Worm (Caenorhabditis elegans) whole organism, midembryonic: Measurements from ENCODE around the gene dpy-23.

Experiments used
- T22C8.4 ChIP-seq: fragments of 200-800 bp; sonication (Bioruptor generic); IDR thresholded peaks from 2 replicates; pipeline ENCODE4 v1.3.6; 2022; ENCODE audit warnings: missing genetic modification characterization, missing compliant biosample characterization
- cog-1 ChIP-seq: sonication (generic microtip); optimal IDR thresholded peaks from 2 replicates; lab custom pipeline; 2016; ENCODE audit warnings: missing genetic modification characterization, missing compliant biosample characterization
- flt-1 ChIP-seq: fragments of 200-800 bp; sonication (Bioruptor generic); IDR thresholded peaks from 2 replicates; pipeline ENCODE4 v1.3.6; 2022; ENCODE audit warnings: missing genetic modification characterization, missing compliant biosample characterization
- klf-2 ChIP-seq: fragments of 200-800 bp; sonication (Bioruptor generic); conservative IDR thresholded peaks from 2 replicates; pipeline ENCODE4 v1.3.6; 2022; ENCODE audit warnings: missing genetic modification reagents, missing genetic modification characterization, missing compliant biosample characterization
- med-1 ChIP-seq: sonication (generic microtip); optimal IDR thresholded peaks from 2 replicates; lab custom pipeline; 2017; ENCODE audit warnings: missing genetic modification characterization, mild to moderate bottlenecking, missing compliant biosample characterization, antibody characterized with exemption, missing genetic modification reagents; ENCODE audit not compliant: insufficient read depth
- ref-1 ChIP-seq: fragments of 200-800 bp; sonication (Bioruptor generic); conservative IDR thresholded peaks from 2 replicates; pipeline ENCODE4 v1.3.6; 2022; ENCODE audit warnings: missing genetic modification reagents, missing genetic modification characterization, missing compliant biosample characterization
- tab-1 ChIP-seq: fragments of 200-800 bp; sonication (Bioruptor generic); IDR thresholded peaks from 2 replicates; pipeline ENCODE4 v1.3.6; 2022; ENCODE audit warnings: missing genetic modification characterization, missing compliant biosample characterization
- ztf-23 ChIP-seq: fragments of 200-800 bp; sonication (Bioruptor generic); IDR thresholded peaks from 2 replicates; pipeline ENCODE4 v1.3.6; 2022; ENCODE audit warnings: missing genetic modification reagents, missing genetic modification characterization, missing compliant biosample characterization
- ztf-29 ChIP-seq: fragments of 200-800 bp; sonication (Bioruptor generic); IDR thresholded peaks from 2 replicates; pipeline ENCODE4 v1.3.6; 2022; ENCODE audit warnings: missing genetic modification reagents, missing genetic modification characterization, missing compliant biosample characterization

DNA sequence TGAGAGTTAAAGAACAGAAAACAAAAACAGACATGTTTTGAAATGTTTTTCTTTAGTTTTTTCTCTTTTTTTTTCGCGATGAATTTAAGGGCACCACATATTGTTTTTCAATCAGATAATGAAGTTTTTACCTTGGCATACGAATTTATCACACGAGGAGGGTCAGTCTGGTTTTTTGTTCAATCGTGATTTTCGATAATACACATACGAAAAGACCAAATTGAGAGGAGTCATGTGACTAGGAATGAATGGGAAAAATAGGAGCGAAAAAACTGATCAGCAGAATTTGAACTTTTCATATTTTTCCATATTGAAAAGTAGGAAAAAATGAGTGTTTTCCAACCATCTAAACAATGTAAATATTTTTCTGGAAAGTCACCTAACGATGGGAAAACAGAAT, 2.7 kb upstream of the dpy-23 start:
- no peak for TF ChIP-seq flt-1 (GFP tag; lab: Robert Waterston, UW)
- no peak for TF ChIP-seq tab-1 (GFP tag; lab: Robert Waterston, UW)
- TF ChIP-seq ref-1 = no peak
- TF ChIP-seq ztf-29 (GFP tag; lab: Robert Waterston, UW) = no peak
- no peak for TF ChIP-seq ztf-23 (GFP tag; lab: Robert Waterston, UW)
- TF ChIP-seq T22C8.4 (GFP tag; lab: Robert Waterston, UW) = no peak
- TF ChIP-seq cog-1 = no peak
- TF ChIP-seq klf-2 (GFP tag; lab: Robert Waterston, UW) = no peak
- no peak for TF ChIP-seq med-1 (GFP tag; lab: Kevin White, UChicago)
